Worm (Caenorhabditis elegans) whole organism, mixed stage, embryonic: ENCODE data around the gene mett-10.

Experiments
- bed-3 ChIP-seq: fragments of 200-800 bp; sonication (Bioruptor generic); optimal IDR thresholded peaks from 3 replicates; lab custom pipeline; 2018; ENCODE audit warnings: mild to moderate bottlenecking, missing genetic modification characterization, moderate library complexity, missing compliant biosample characterization
- ceh-83 ChIP-seq: fragments of 200-800 bp; sonication (Bioruptor generic); optimal IDR thresholded peaks from 2 replicates; lab custom pipeline; 2018; ENCODE audit warnings: mild to moderate bottlenecking, missing genetic modification characterization, missing compliant biosample characterization
- mls-2 ChIP-seq: sonication (generic microtip); optimal IDR thresholded peaks from 2 replicates; lab custom pipeline; 2016; ENCODE audit warnings: mild to moderate bottlenecking, missing genetic modification characterization, moderate library complexity, missing compliant biosample characterization
- nhr-237 ChIP-seq: fragments of 150-350 bp; optimal IDR thresholded peaks from 2 replicates; lab custom pipeline; 2014; ENCODE audit warnings: missing biosample characterization, missing genetic modification characterization
- nhr-76 ChIP-seq: sonication (generic microtip); optimal IDR thresholded peaks from 2 replicates; lab custom pipeline; 2017; ENCODE audit warnings: missing biosample characterization, missing genetic modification characterization
- pha-4 ChIP-seq: fragments of 150-350 bp; optimal IDR thresholded peaks from 2 replicates; lab custom pipeline; 2018; ENCODE audit warnings: missing biosample characterization, missing genetic modification reagents, missing genetic modification characterization
- snpc-4 ChIP-seq: fragments of 150-350 bp; optimal IDR thresholded peaks from 2 replicates; lab custom pipeline; 2014; ENCODE audit warnings: missing biosample characterization, missing genetic modification characterization
- sptf-1 ChIP-seq: sonication (generic microtip); optimal IDR thresholded peaks from 2 replicates; lab custom pipeline; 2017; ENCODE audit warnings: mild to moderate bottlenecking, missing genetic modification characterization, moderate library complexity, missing compliant biosample characterization
- unc-39 ChIP-seq: fragments of 150-350 bp; optimal IDR thresholded peaks from 2 replicates; lab custom pipeline; 2014; ENCODE audit warnings: missing biosample characterization, missing genetic modification characterization
- unc-62 ChIP-seq: fragments of 150-350 bp; optimal IDR thresholded peaks from 2 replicates; lab custom pipeline; 2014; ENCODE audit warnings: missing biosample characterization, missing genetic modification reagents, missing genetic modification characterization
- zip-8 ChIP-seq: fragments of 150-350 bp; optimal IDR thresholded peaks from 2 replicates; lab custom pipeline; 2014; ENCODE audit warnings: missing biosample characterization, missing genetic modification characterization
- ztf-11 ChIP-seq: fragments of 150-350 bp; optimal IDR thresholded peaks from 2 replicates; lab custom pipeline; 2014; ENCODE audit warnings: missing biosample characterization, missing genetic modification characterization

- TF ChIP-seq unc-39 (tag; lab: Kevin White, UChicago) (no peak), bed-3 (no peak), mls-2 (tag; lab: Kevin White, UChicago) (no peak), zip-8 (no peak), ztf-11 (no peak), sptf-1 (tag; lab: Kevin White, UChicago) (no peak), nhr-237 (tag; lab: Kevin White, UChicago) (no peak), unc-62 (GFP tag; lab: Kevin White, UChicago) (no peak), snpc-4 (tag; lab: Kevin White, UChicago) (no peak), pha-4 (tag; lab: Kevin White, UChicago) (no peak), ceh-83 (GFP tag; lab: Kevin White, UChicago) (no peak), nhr-76 (tag; lab: Kevin White, UChicago) (no peak)
These were observed 5.8 kb upstream of the mett-10 start, which contains the start of gene T16H12.9 for ce11 chrIII:10108995-10109394.
